Worm (Caenorhabditis elegans) whole organism, L2 larva: ENCODE measurements around the gene R04E5.8.

ENCODE experiments used
- R02D3.7 ChIP-seq: fragments of 150-350 bp; optimal IDR thresholded peaks from 2 replicates; lab custom pipeline; 2014; ENCODE audit warnings: missing biosample characterization, missing genetic modification characterization
- aly-2 ChIP-seq: fragments of 150-350 bp; optimal IDR thresholded peaks from 2 replicates; lab custom pipeline; 2014; ENCODE audit warnings: missing biosample characterization, missing genetic modification characterization
- ama-1 ChIP-seq: fragments of 150-350 bp; optimal IDR thresholded peaks from 2 replicates; lab custom pipeline; 2018; ENCODE audit warnings: inconsistent platforms
- ceh-82 ChIP-seq: fragments of 150-350 bp; optimal IDR thresholded peaks from 2 replicates; lab custom pipeline; 2014; ENCODE audit warnings: missing biosample characterization, missing genetic modification characterization
- dmd-4 ChIP-seq: sonication (generic microtip); optimal IDR thresholded peaks from 2 replicates; lab custom pipeline; 2017; ENCODE audit warnings: missing biosample characterization, missing genetic modification characterization
- lin-13 ChIP-seq: fragments of 150-350 bp; optimal IDR thresholded peaks from 2 replicates; lab custom pipeline; 2014; ENCODE audit warnings: missing biosample characterization, missing genetic modification reagents, missing genetic modification characterization
- lin-39 ChIP-seq: fragments of 150-350 bp; optimal IDR thresholded peaks from 2 replicates; lab custom pipeline; 2014; ENCODE audit warnings: missing biosample characterization, missing genetic modification reagents, missing genetic modification characterization
- mab-5 ChIP-seq: fragments of 150-350 bp; optimal IDR thresholded peaks from 2 replicates; lab custom pipeline; 2014; ENCODE audit warnings: missing biosample characterization, missing genetic modification characterization
- nhr-12 ChIP-seq: fragments of 150-350 bp; optimal IDR thresholded peaks from 2 replicates; lab custom pipeline; 2014; ENCODE audit warnings: missing biosample characterization, missing genetic modification characterization
- nhr-237 ChIP-seq: fragments of 150-350 bp; optimal IDR thresholded peaks from 2 replicates; lab custom pipeline; 2014; ENCODE audit warnings: missing biosample characterization, missing genetic modification characterization
- skn-1 ChIP-seq: sonication (generic microtip); optimal IDR thresholded peaks from 2 replicates; lab custom pipeline; 2017; ENCODE audit warnings: missing biosample characterization, missing genetic modification characterization
- unc-39 ChIP-seq: fragments of 150-350 bp; optimal IDR thresholded peaks from 2 replicates; lab custom pipeline; 2014; ENCODE audit warnings: missing biosample characterization, missing genetic modification characterization
- ztf-1 ChIP-seq: fragments of 200-800 bp; sonication (Bioruptor generic); conservative IDR thresholded peaks from 2 replicates; pipeline ENCODE4 v1.3.6; 2022; ENCODE audit warnings: missing genetic modification characterization, missing compliant biosample characterization

DNA sequence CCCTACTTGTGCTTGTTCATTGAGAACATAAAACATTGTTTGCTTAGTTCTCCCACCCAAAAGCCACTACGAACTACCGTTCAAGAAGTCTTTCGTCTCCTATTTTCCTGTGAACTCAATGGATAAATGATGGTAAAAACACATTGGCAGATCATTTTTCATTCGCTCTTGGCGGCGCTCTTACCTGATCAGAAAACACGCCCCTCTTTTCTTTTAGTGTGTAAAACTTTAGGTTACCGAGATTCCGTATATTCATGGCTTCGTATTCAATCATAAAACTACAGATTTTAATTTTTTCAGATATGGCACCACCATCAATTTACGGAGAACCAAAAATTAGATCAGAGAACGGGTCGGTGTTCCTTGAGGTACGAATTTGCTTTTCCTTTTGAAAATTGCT lies 42.3 kb downstream of the R04E5.8 start, which contains the start of gene zig-12:
- no peak for TF ChIP-seq skn-1 (tag; lab: Kevin White, UChicago)
- TF ChIP-seq ama-1: no peak
- TF ChIP-seq unc-39 (tag; lab: Kevin White, UChicago): no peak
- TF ChIP-seq lin-39 (tag; lab: Kevin White, UChicago): no peak
- no peak for TF ChIP-seq R02D3.7
- TF ChIP-seq nhr-237 (tag; lab: Kevin White, UChicago): no peak
- no peak for TF ChIP-seq mab-5
- no peak for TF ChIP-seq dmd-4 (tag; lab: Kevin White, UChicago)
- TF ChIP-seq nhr-12: no peak
- no peak for TF ChIP-seq lin-13 (GFP tag; lab: Kevin White, UChicago)
- no peak for TF ChIP-seq ceh-82 (tag; lab: Kevin White, UChicago)
- TF ChIP-seq aly-2 (tag; lab: Kevin White, UChicago): no peak
- TF ChIP-seq ztf-1 (GFP tag; lab: Robert Waterston, UW): no peak
